Fruit fly (Drosophila melanogaster) whole organism, pupa: ENCODE results near the gene Art9.

Source experiments
- CG12605 ChIP-seq: fragments of 200-800 bp; sonication (Bioruptor generic); IDR thresholded peaks from 2 replicates; pipeline ENCODE4 v1.3.6; 2022; ENCODE audit warnings: missing biosample characterization, missing genetic modification characterization
- CG13204 ChIP-seq: fragments of 200-800 bp; sonication (Bioruptor generic); optimal IDR thresholded peaks from 2 replicates; lab custom pipeline; 2018; ENCODE audit warnings: missing biosample characterization, mild to moderate bottlenecking, missing genetic modification characterization, moderate library complexity
- CG15710 ChIP-seq: fragments of 200-800 bp; sonication (Bioruptor generic); optimal IDR thresholded peaks from 2 replicates; lab custom pipeline; 2018; ENCODE audit warnings: missing biosample characterization, mild to moderate bottlenecking, missing genetic modification characterization, moderate library complexity
- CG32121 ChIP-seq: fragments of 200-800 bp; sonication (Bioruptor generic); IDR thresholded peaks from 2 replicates; pipeline ENCODE4 v1.3.6; 2022; ENCODE audit warnings: missing biosample characterization, missing genetic modification characterization
- CG4496 ChIP-seq: fragments of 200-800 bp; sonication (Bioruptor generic); IDR thresholded peaks from 3 replicates; pipeline ENCODE4 v1.3.6; 2022; ENCODE audit warnings: missing biosample characterization, missing genetic modification characterization
- CG8159 ChIP-seq: fragments of 200-800 bp; sonication (Bioruptor generic); optimal IDR thresholded peaks from 3 replicates; lab custom pipeline; 2018; ENCODE audit warnings: missing biosample characterization, mild to moderate bottlenecking, missing genetic modification characterization, moderate library complexity
- CG8301 ChIP-seq: fragments of 200-800 bp; sonication (Bioruptor generic); optimal IDR thresholded peaks from 2 replicates; lab custom pipeline; 2018; ENCODE audit warnings: missing biosample characterization, mild to moderate bottlenecking, missing genetic modification characterization
- CG9948 ChIP-seq: fragments of 200-800 bp; sonication (Bioruptor generic); optimal IDR thresholded peaks from 2 replicates; lab custom pipeline; 2018; ENCODE audit warnings: missing biosample characterization, mild to moderate bottlenecking, missing genetic modification characterization, moderate library complexity
- EcR ChIP-seq: fragments of 200-800 bp; sonication (Bioruptor generic); optimal IDR thresholded peaks from 3 replicates; lab custom pipeline; 2019; ENCODE audit warnings: missing biosample characterization, missing genetic modification characterization, mild to moderate bottlenecking, moderate library complexity, missing genetic modification reagents
- Ets98B ChIP-seq: fragments of 200-800 bp; sonication (Bioruptor generic); IDR thresholded peaks from 2 replicates; pipeline ENCODE4 v1.3.6; 2022; ENCODE audit warnings: missing biosample characterization, missing genetic modification characterization
- Pif1B ChIP-seq: fragments of 200-800 bp; sonication (Bioruptor generic); optimal IDR thresholded peaks from 3 replicates; lab custom pipeline; 2016; ENCODE audit warnings: missing biosample characterization, missing genetic modification characterization
- gl ChIP-seq: fragments of 200-800 bp; sonication (Bioruptor generic); optimal IDR thresholded peaks from 2 replicates; lab custom pipeline; 2018; ENCODE audit warnings: missing biosample characterization, mild to moderate bottlenecking, missing genetic modification characterization

- TF ChIP-seq CG15710 (tag; lab: Kevin White, UChicago) (no peak), CG13204 (GFP tag; lab: Kevin White, UChicago) (no peak), CG8159 (tag; lab: Kevin White, UChicago) (no peak), CG12605 (peak; percentile 77), gl (tag; lab: Kevin White, UChicago) (no peak), CG32121 (GFP tag; lab: Robert Waterston, UW) (peak; percentile 65; the same call in 1 of the 2 replicates), EcR (GFP tag; lab: Kevin White, UChicago) (no peak), CG9948 (tag; lab: Kevin White, UChicago) (no peak), Ets98B (GFP tag; lab: Robert Waterston, UW) (peak; percentile 46), Pif1B (no peak), CG4496 (GFP tag; lab: Robert Waterston, UW) (peak; percentile 67; the same call in 2 of the 3 replicates), CG8301 (peak; percentile 2)
Measured at dm6 chr3R:13992126-13992535, 48.9 kb upstream of the Art9 start.
